Fruit fly (Drosophila melanogaster) whole organism, wandering third instar larva: ENCODE data around the gene Nufip.

Source experiments
- Abd-B ChIP-seq: fragments of >200 bp; optimal IDR thresholded peaks from 2 replicates; lab custom pipeline; 2017; ENCODE audit warnings: missing biosample characterization, missing genetic modification characterization
- GATAd ChIP-seq: sonication (Bioruptor generic); optimal IDR thresholded peaks from 2 replicates; lab custom pipeline; 2016; ENCODE audit warnings: missing biosample characterization, missing genetic modification characterization
- Jra ChIP-seq: sonication (Bioruptor generic); optimal IDR thresholded peaks from 2 replicates; lab custom pipeline; 2016; ENCODE audit warnings: missing biosample characterization, missing genetic modification characterization
- rgr ChIP-seq: fragments of 200-800 bp; sonication (Bioruptor generic); optimal IDR thresholded peaks from 3 replicates; lab custom pipeline; 2016; ENCODE audit warnings: missing biosample characterization, mild to moderate bottlenecking, missing genetic modification characterization
- sage ChIP-seq: fragments of 200-800 bp; sonication (Bioruptor generic); optimal IDR thresholded peaks from 2 replicates; lab custom pipeline; 2016; ENCODE audit warnings: missing biosample characterization, mild to moderate bottlenecking, missing genetic modification characterization

DNA sequence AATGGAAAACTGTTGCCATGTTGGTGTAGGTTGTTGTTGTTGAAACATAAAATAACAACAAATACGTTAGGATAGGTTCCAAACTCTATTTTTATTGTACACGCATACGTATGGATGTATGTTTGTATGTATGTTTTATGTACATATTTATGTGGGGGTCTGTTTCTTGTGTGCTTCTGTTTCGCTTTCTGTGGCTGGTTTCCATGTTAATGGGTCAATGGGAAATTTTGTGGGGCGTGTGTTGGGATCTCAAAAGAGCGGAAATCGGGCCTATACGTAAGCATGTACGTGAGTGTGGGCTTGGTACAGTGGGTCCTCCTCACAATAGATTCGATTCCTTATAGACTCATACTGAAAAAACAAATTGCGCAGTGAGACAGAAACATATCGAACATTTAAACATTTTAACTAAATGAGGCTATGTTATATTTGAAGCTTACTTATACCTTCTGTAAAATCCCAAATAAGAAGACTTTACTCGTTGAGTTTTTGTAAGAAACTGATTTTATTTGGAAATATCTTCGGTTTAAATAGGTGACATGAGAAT is 23.9 kb upstream of the Nufip start:
- no peak for TF ChIP-seq GATAd (GFP tag; lab: Kevin White, UChicago)
- TF ChIP-seq rgr, result no peak
- no peak for TF ChIP-seq Jra (GFP tag; lab: Kevin White, UChicago)
- no peak for TF ChIP-seq sage (GFP tag; lab: Kevin White, UChicago)
- TF ChIP-seq Abd-B, result no peak
